Fruit fly (Drosophila melanogaster): ENCODE results near the gene hh.

hh gene

DNA sequence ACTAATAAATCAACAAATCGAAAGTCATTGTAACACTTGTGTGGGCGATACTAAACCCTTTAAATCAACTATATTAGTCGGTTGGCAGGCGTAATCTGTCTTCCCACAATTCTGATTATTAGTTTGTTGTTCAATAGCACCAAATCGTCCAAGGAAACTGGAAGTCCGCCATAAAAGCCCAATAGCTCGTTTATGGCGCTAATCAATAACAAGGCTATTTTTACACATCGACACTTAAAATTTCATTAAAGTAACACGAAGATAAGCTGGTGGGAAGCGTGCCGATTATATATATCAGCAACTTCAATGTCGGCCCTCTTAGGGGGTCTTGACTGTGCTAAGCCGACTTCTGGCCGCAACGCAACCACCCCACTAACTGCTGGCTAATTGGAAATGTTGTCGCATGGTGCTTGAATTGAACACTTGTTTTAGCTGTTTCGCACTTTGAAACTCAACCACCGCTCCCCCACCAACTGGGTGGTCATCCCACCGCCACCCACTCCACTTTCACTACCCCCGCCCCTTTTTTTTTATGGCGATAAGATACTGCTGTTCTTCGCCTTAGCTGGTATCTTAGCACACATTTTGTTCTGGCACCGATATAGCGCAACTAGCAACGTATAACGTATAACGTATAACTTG lies 2.6 kb downstream of the hh start (continued):
- TF ChIP-seq Med (GFP tag), result peak; percentile 24
- no peak for TF ChIP-seq stwl (tag; optimal IDR thresholded peaks at IDR 0.05)
- TF ChIP-seq tgo (GFP tag; IDR thresholded peaks at IDR 0.05), result no peak
- no peak for TF ChIP-seq CG9797 (GFP tag; optimal IDR thresholded peaks at IDR 0.05)
- no peak for TF ChIP-seq CG3065 (GFP tag; optimal IDR thresholded peaks at IDR 0.05)
- no peak for TF ChIP-seq pfk (GFP tag; optimal IDR thresholded peaks at IDR 0.05)
- TF ChIP-seq Dip2 (GFP tag; IDR thresholded peaks at IDR 0.05), result no peak
- TF ChIP-seq CG2889 (GFP tag; IDR thresholded peaks at IDR 0.05), result no peak
- peak; percentile 80 for TF ChIP-seq Hey (tag; optimal IDR thresholded peaks at IDR 0.05)
- TF ChIP-seq HHEX (GFP tag; optimal IDR thresholded peaks at IDR 0.05), result peak; percentile 17
- no peak for TF ChIP-seq CG5245 (GFP tag; optimal IDR thresholded peaks at IDR 0.05)
- TF ChIP-seq CG15269 (tag; optimal IDR thresholded peaks at IDR 0.05), result peak; percentile 42
- no peak for TF ChIP-seq seq (GFP tag; IDR thresholded peaks at IDR 0.05)
- no peak for TF ChIP-seq fd64A (GFP tag; optimal IDR thresholded peaks at IDR 0.05)
- TF ChIP-seq CG12219 (GFP tag; optimal IDR thresholded peaks at IDR 0.05), result peak; percentile 2
- no peak for TF ChIP-seq ems (GFP tag; optimal IDR thresholded peaks at IDR 0.05)
- TF ChIP-seq Fer3 (tag; optimal IDR thresholded peaks at IDR 0.05), result peak; percentile 6
- peak; percentile 11 for TF ChIP-seq B-H2 (GFP tag; optimal IDR thresholded peaks at IDR 0.05)
- peak; percentile 1 for TF ChIP-seq caup (GFP tag; optimal IDR thresholded peaks at IDR 0.05; ENCODE audit: severe bottlenecking)
- TF ChIP-seq Stat92E (GFP tag; optimal IDR thresholded peaks at IDR 0.05), result no peak
- no peak for TF ChIP-seq Hmr (GFP tag; optimal IDR thresholded peaks at IDR 0.05)
- TF ChIP-seq PHDP (tag; optimal IDR thresholded peaks at IDR 0.05), result peak; percentile 43
- no peak for TF ChIP-seq E2f1 (GFP tag; IDR thresholded peaks at IDR 0.05)
- no peak for TF ChIP-seq CG10147 (GFP tag; optimal IDR thresholded peaks at IDR 0.05)
- peak; percentile 21 for TF ChIP-seq CG6854 (GFP tag; optimal IDR thresholded peaks at IDR 0.05)
- peak; percentile 81 for TF ChIP-seq CG34376 (GFP tag; optimal IDR thresholded peaks at IDR 0.05)
- TF ChIP-seq CG17385 (GFP tag; optimal IDR thresholded peaks at IDR 0.05), result peak; percentile 18
- no peak for TF ChIP-seq onecut (GFP tag; IDR thresholded peaks at IDR 0.05)
- no peak for TF ChIP-seq phol (tag; optimal IDR thresholded peaks at IDR 0.05)
- peak; percentile 71 for TF ChIP-seq mirr (GFP tag; optimal IDR thresholded peaks at IDR 0.05)
- TF ChIP-seq CG10543 (GFP tag; optimal IDR thresholded peaks at IDR 0.05), result peak; percentile 49
- TF ChIP-seq mld (GFP tag; IDR thresholded peaks at IDR 0.05; ENCODE audit: partially characterized antibody), result no peak
- TF ChIP-seq CG15514 (GFP tag; optimal IDR thresholded peaks at IDR 0.05), result peak; percentile 25
- TF ChIP-seq Eip74EF (GFP tag; optimal IDR thresholded peaks at IDR 0.05), result peak in 1 of 2 experiments; percentile 30
- TF ChIP-seq CrebB (tag; optimal IDR thresholded peaks at IDR 0.05), result peak; percentile 9
- TF ChIP-seq CG12071 (GFP tag; optimal IDR thresholded peaks at IDR 0.05), result peak; percentile 46
- TF ChIP-seq sd (tag; optimal IDR thresholded peaks at IDR 0.05), result peak; percentile 48
- TF ChIP-seq grau (tag; optimal IDR thresholded peaks at IDR 0.05), result peak; percentile 38
- no peak for TF ChIP-seq CG7928 (GFP tag; optimal IDR thresholded peaks at IDR 0.05)
- TF ChIP-seq sug (tag; optimal IDR thresholded peaks at IDR 0.05), result peak; percentile 93
- no peak for TF ChIP-seq Camta (GFP tag; optimal IDR thresholded peaks at IDR 0.05)
- TF ChIP-seq Hsf (GFP tag; optimal IDR thresholded peaks at IDR 0.05), result no peak
- no peak for TF ChIP-seq slou (GFP tag; optimal IDR thresholded peaks at IDR 0.05)
- no peak for TF ChIP-seq CG34422 (GFP tag; IDR thresholded peaks at IDR 0.05)
- no peak for TF ChIP-seq ind (GFP tag; optimal IDR thresholded peaks at IDR 0.05)
- TF ChIP-seq CG2120 (GFP tag; optimal IDR thresholded peaks at IDR 0.05), result no peak
- peak; percentile 98 for TF ChIP-seq exex (tag; optimal IDR thresholded peaks at IDR 0.05)
- TF ChIP-seq CG13296 (GFP tag; optimal IDR thresholded peaks at IDR 0.05), result peak; percentile 52
- peak; percentile 53 for TF ChIP-seq CG2678 (tag; optimal IDR thresholded peaks at IDR 0.05)

All from whole organism, embryonic.